Worm (Caenorhabditis elegans) whole organism, L1 larva: Measurements from ENCODE around the gene H06H21.37.

Experiments
- blmp-1 ChIP-seq: fragments of 150-350 bp; optimal IDR thresholded peaks from 2 replicates; lab custom pipeline; 2014; ENCODE audit warnings: missing biosample characterization, missing genetic modification characterization
- efl-1 ChIP-seq, 4 experiments: fragments of 150-350 bp; optimal IDR thresholded peaks in 3 of 4; peaks in 1 of 4; 1 replicate in 1 of 4; 2 replicates in 3 of 4; lab custom pipeline; 2014; ENCODE audit warnings: missing biosample characterization in 2 of 4, missing genetic modification characterization in 2 of 4, missing genetic modification reagents in 2 of 4
- elt-3 ChIP-seq, 6 experiments: fragments of 150-350 bp in 1 of 6; sonication (generic microtip); optimal IDR thresholded peaks; 2 replicates each; lab custom pipeline; 2017 to 2018; ENCODE audit warnings: missing biosample characterization in 6 of 6, missing genetic modification characterization in 6 of 6, inconsistent platforms in 1 of 6
- ets-5 ChIP-seq: fragments of 200-800 bp; sonication (Bioruptor generic); IDR thresholded peaks from 2 replicates; pipeline ENCODE4 v1.3.6; 2022; ENCODE audit warnings: missing genetic modification characterization, missing compliant biosample characterization
- lin-35 ChIP-seq, 2 experiments: fragments of 150-350 bp; optimal IDR thresholded peaks; 2 replicates each; lab custom pipeline; 2014; ENCODE audit warnings: missing biosample characterization in 2 of 2, missing genetic modification characterization in 2 of 2, missing genetic modification reagents in 2 of 2
- lsy-2 ChIP-seq, 2 experiments: fragments of 150-350 bp; optimal IDR thresholded peaks; 2 replicates each; lab custom pipeline; 2014; ENCODE audit warnings: missing biosample characterization in 2 of 2, missing genetic modification characterization in 2 of 2
- nhr-47 ChIP-seq: sonication (generic microtip); optimal IDR thresholded peaks from 2 replicates; lab custom pipeline; 2016; ENCODE audit warnings: mild to moderate bottlenecking, missing genetic modification characterization, moderate library complexity, missing compliant biosample characterization
- nhr-77 ChIP-seq: fragments of 150-350 bp; optimal IDR thresholded peaks from 2 replicates; lab custom pipeline; 2014; ENCODE audit warnings: missing biosample characterization, missing genetic modification characterization
- nhr-84 ChIP-seq: sonication (generic microtip); optimal IDR thresholded peaks from 2 replicates; lab custom pipeline; 2017; ENCODE audit warnings: missing biosample characterization, missing genetic modification characterization

The H06H21.37 gene

ce11 chrIV:4762990-4763545, 46.7 kb downstream of the H06H21.37 start:
- TF ChIP-seq lin-35 (GFP tag; optimal IDR thresholded peaks at IDR 0.05; lab: Kevin White, UChicago), result peak in 1 of 2 experiments; percentile 22
- TF ChIP-seq lsy-2 (tag; optimal IDR thresholded peaks at IDR 0.05; lab: Kevin White, UChicago), result peak; percentile 29 to 53
- peak; percentile 11 to 13 for TF ChIP-seq efl-1 (optimal IDR thresholded peaks at IDR 0.05; lab: Kevin White, UChicago)
- TF ChIP-seq efl-1 (GFP tag; optimal IDR thresholded peaks at IDR 0.05 in 1 of 2; lab: Kevin White, UChicago), result peak in 1 of 2 experiments; percentile 49

ce11 chrIV:4760378-4761084, 49.2 kb downstream of the H06H21.37 start, which contains the start of the genes memi-1 and cyp-31A3:
Gene memi-1, minus strand, starts transcription at chrIV:4760428.
Gene cyp-31A3, plus strand, starts transcription at chrIV:4761049.
- TF ChIP-seq efl-1 (optimal IDR thresholded peaks at IDR 0.05; lab: Kevin White, UChicago) (no peak), efl-1 (GFP tag; optimal IDR thresholded peaks at IDR 0.05 in 1 of 2; lab: Kevin White, UChicago) (peak in 1 of 2 experiments; percentile 23), ets-5 (no peak), nhr-47 (tag; lab: Kevin White, UChicago) (no peak), blmp-1 (tag; lab: Kevin White, UChicago) (no peak), nhr-77 (tag; lab: Kevin White, UChicago) (no peak)

ce11 chrIV:4758659-4759058, 51.1 kb downstream of the H06H21.37 start, which contains the start of gene Y17G9B.8:
Gene Y17G9B.8, minus strand, starts transcription at chrIV:4758840.
- TF ChIP-seq nhr-84 (tag; lab: Kevin White, UChicago) (no peak), elt-3 (tag; optimal IDR thresholded peaks at IDR 0.05; lab: Kevin White, UChicago) (no peak), lsy-2 (tag; optimal IDR thresholded peaks at IDR 0.05; lab: Kevin White, UChicago) (peak; percentile 10 to 33)
